Worm (Caenorhabditis elegans) whole organism, L3 larva: ENCODE data around the gene Y46G5A.39.

Source experiments
- R02D3.7 ChIP-seq: fragments of 150-350 bp; optimal IDR thresholded peaks from 2 replicates; lab custom pipeline; 2014; ENCODE audit warnings: missing biosample characterization, missing genetic modification characterization
- ama-1 ChIP-seq: fragments of 150-350 bp; optimal IDR thresholded peaks from 2 replicates; lab custom pipeline; 2018
- egl-27 ChIP-seq: sonication (generic microtip); optimal IDR thresholded peaks from 4 replicates; lab custom pipeline; 2017; ENCODE audit warnings: missing biosample characterization, missing genetic modification reagents, missing genetic modification characterization
- mdl-1 ChIP-seq: fragments of 150-350 bp; optimal IDR thresholded peaks from 2 replicates; lab custom pipeline; 2014; ENCODE audit warnings: missing biosample characterization, missing genetic modification characterization
- nfya-1 ChIP-seq: sonication (generic microtip); optimal IDR thresholded peaks from 2 replicates; lab custom pipeline; 2017; ENCODE audit warnings: missing genetic modification characterization, mild to moderate bottlenecking, missing compliant biosample characterization, antibody characterized with exemption, moderate library complexity; ENCODE audit not compliant: insufficient read depth
- nhr-11 ChIP-seq: fragments of 150-350 bp; optimal IDR thresholded peaks from 2 replicates; lab custom pipeline; 2014; ENCODE audit warnings: missing biosample characterization, missing genetic modification characterization
- pqm-1 ChIP-seq: fragments of 150-350 bp; optimal IDR thresholded peaks from 2 replicates; lab custom pipeline; 2017; ENCODE audit warnings: missing biosample characterization, missing genetic modification characterization, inconsistent platforms
- skn-1 ChIP-seq: fragments of 150-350 bp; optimal IDR thresholded peaks from 2 replicates; lab custom pipeline; 2014; ENCODE audit warnings: missing biosample characterization, missing genetic modification characterization
- snpc-4 ChIP-seq: fragments of 150-350 bp; optimal IDR thresholded peaks from 2 replicates; lab custom pipeline; 2014; ENCODE audit warnings: missing biosample characterization, missing genetic modification characterization
- tbx-2 ChIP-seq: sonication (generic microtip); optimal IDR thresholded peaks from 2 replicates; lab custom pipeline; 2016; ENCODE audit warnings: mild to moderate bottlenecking, missing genetic modification characterization, missing compliant biosample characterization
- unc-62 ChIP-seq: fragments of 150-350 bp; sonication (generic microtip); optimal IDR thresholded peaks from 4 replicates; lab custom pipeline; 2014; ENCODE audit warnings: missing biosample characterization, missing genetic modification reagents, missing genetic modification characterization
- zag-1 ChIP-seq: fragments of 150-350 bp; optimal IDR thresholded peaks from 2 replicates; lab custom pipeline; 2014; ENCODE audit warnings: missing biosample characterization, missing genetic modification characterization
- ztf-11 ChIP-seq: fragments of 150-350 bp; optimal IDR thresholded peaks from 2 replicates; lab custom pipeline; 2014; ENCODE audit warnings: missing biosample characterization, missing genetic modification characterization

ce11 chrII:12727871-12728270, 25.8 kb downstream of the Y46G5A.39 start:
- TF ChIP-seq ztf-11 (tag; lab: Kevin White, UChicago) (no peak), egl-27 (no peak), tbx-2 (tag; lab: Kevin White, UChicago) (no peak), ama-1 (lab: Kevin White, UChicago) (no peak), snpc-4 (no peak), zag-1 (no peak), mdl-1 (tag; lab: Kevin White, UChicago) (no peak), unc-62 (GFP tag; lab: Kevin White, UChicago) (no peak), nhr-11 (tag; lab: Kevin White, UChicago) (no peak), skn-1 (tag; lab: Kevin White, UChicago) (no peak), pqm-1 (tag; lab: Kevin White, UChicago) (no peak), R02D3.7 (no peak), nfya-1 (tag; lab: Kevin White, UChicago) (no peak)
